Worm (Caenorhabditis elegans) whole organism, dauer: ENCODE results near the gene H12D21.9.

Source experiments
- unc-62 ChIP-seq: sonication (generic microtip); optimal IDR thresholded peaks from 2 replicates; lab custom pipeline; 2017; ENCODE audit warnings: missing biosample characterization, missing genetic modification reagents, missing genetic modification characterization

Gene H12D21.9

ce11 chrV:14909331-14909835 lies at the start of gene H12D21.9:
Gene H12D21.9, minus strand, starts transcription at chrV:14909478.
- no peak for TF ChIP-seq unc-62 (GFP tag; lab: Kevin White, UChicago)

- TF ChIP-seq unc-62 (GFP tag; lab: Kevin White, UChicago) = no peak
Observed at ce11 chrV:14955676-14956075, 46.4 kb upstream of the H12D21.9 start, which contains the start of gene F02D8.9. Gene F02D8.9, minus strand, starts transcription at chrV:14955776.

ce11 chrV:14954633-14955032 lies 45.4 kb upstream of the H12D21.9 start, which contains the start of gene C30G7.5:
Gene C30G7.5, minus strand, starts transcription at chrV:14954733.
- no peak for TF ChIP-seq unc-62 (GFP tag; lab: Kevin White, UChicago)

ce11 chrV:14949477-14949876 lies 40.2 kb upstream of the H12D21.9 start, which contains the start of gene hil-1:
Gene hil-1, plus strand, starts transcription at chrV:14949777.
- TF ChIP-seq unc-62 (GFP tag; lab: Kevin White, UChicago) = no peak

- TF ChIP-seq unc-62 (GFP tag; lab: Kevin White, UChicago) = no peak
Observed at ce11 chrV:14948566-14948965, 39.3 kb upstream of the H12D21.9 start.

- no peak for TF ChIP-seq unc-62 (GFP tag; lab: Kevin White, UChicago)
Observed at ce11 chrV:14947022-14947421, 37.7 kb upstream of the H12D21.9 start, which contains the start of gene C30G7.4. Gene C30G7.4, minus strand, starts transcription at chrV:14947122.

ce11 chrV:14945697-14946096 lies 36.4 kb upstream of the H12D21.9 start, which contains the start of gene C30G7.3:
Gene C30G7.3, minus strand, starts transcription at chrV:14945704.
- TF ChIP-seq unc-62 (GFP tag; lab: Kevin White, UChicago) = no peak

- TF ChIP-seq unc-62 (GFP tag; lab: Kevin White, UChicago) = no peak
Observed at ce11 chrV:14945124-14945523, 35.8 kb upstream of the H12D21.9 start.

ce11 chrV:14943774-14944173 lies 34.5 kb upstream of the H12D21.9 start:
- no peak for TF ChIP-seq unc-62 (GFP tag; lab: Kevin White, UChicago)

ce11 chrV:14942898-14943297 lies 33.6 kb upstream of the H12D21.9 start:
- TF ChIP-seq unc-62 (GFP tag; lab: Kevin White, UChicago) = no peak

ce11 chrV:14936587-14936986 lies 27.3 kb upstream of the H12D21.9 start, which contains the start of gene C30G7.2:
Gene C30G7.2, plus strand, starts transcription at chrV:14936887.
- no peak for TF ChIP-seq unc-62 (GFP tag; lab: Kevin White, UChicago)

ce11 chrV:14933450-14934218 lies 24.4 kb upstream of the H12D21.9 start:
- no peak for TF ChIP-seq unc-62 (GFP tag; lab: Kevin White, UChicago)

- TF ChIP-seq unc-62 (GFP tag; lab: Kevin White, UChicago) = no peak
Observed at ce11 chrV:14930168-14930567, 20.9 kb upstream of the H12D21.9 start.

ce11 chrV:14928248-14928647 lies 19.0 kb upstream of the H12D21.9 start, which contains the start of gene srg-55:
Gene srg-55, minus strand, starts transcription at chrV:14928348.
- no peak for TF ChIP-seq unc-62 (GFP tag; lab: Kevin White, UChicago)

ce11 chrV:14924104-14924503 lies 14.8 kb upstream of the H12D21.9 start, which contains the start of gene srg-54:
Gene srg-54, minus strand, starts transcription at chrV:14924204.
- TF ChIP-seq unc-62 (GFP tag; lab: Kevin White, UChicago) = no peak

ce11 chrV:14921509-14921908 lies 12.2 kb upstream of the H12D21.9 start, which contains the start of gene zmp-4:
Gene zmp-4, minus strand, starts transcription at chrV:14921609.
- TF ChIP-seq unc-62 (GFP tag; lab: Kevin White, UChicago) = no peak
